Worm (Caenorhabditis elegans): ENCODE measurements around the gene srt-54.

The srt-54 gene

ce11 chrII:73892-74291 is 43.1 kb upstream of the srt-54 start:
- no peak for TF ChIP-seq che-1 (tag; optimal IDR thresholded peaks at IDR 0.05)
- TF ChIP-seq ceh-14 (tag; optimal IDR thresholded peaks at IDR 0.05) = no peak
- no peak for TF ChIP-seq nhr-11 (tag; optimal IDR thresholded peaks at IDR 0.05)
- no peak for TF ChIP-seq pha-2 (tag; optimal IDR thresholded peaks at IDR 0.05)
- no peak for TF ChIP-seq ceh-22 (tag; optimal IDR thresholded peaks at IDR 0.05)
- no peak for TF ChIP-seq nhr-232 (tag; optimal IDR thresholded peaks at IDR 0.05)

DNA sequence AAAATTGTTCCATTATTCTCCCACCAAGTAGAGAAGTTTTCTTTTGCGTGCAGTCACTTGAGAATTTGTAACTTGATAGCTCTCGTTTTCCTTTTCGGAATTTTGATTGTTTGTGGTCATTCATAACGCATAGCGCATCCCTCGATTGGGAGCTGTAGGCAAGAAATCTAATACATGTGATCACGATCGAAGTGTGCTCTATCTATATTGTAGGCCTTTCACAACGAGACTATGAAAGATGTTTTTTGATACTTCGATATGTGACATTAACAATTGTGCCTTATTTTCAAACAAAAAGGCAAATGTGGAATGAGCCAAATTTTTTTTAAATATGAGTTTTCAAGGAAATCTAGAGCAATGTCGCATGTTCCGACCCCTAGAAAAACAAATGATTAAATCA is 41.2 kb upstream of the srt-54 start:
- no peak for TF ChIP-seq nhr-11 (tag; optimal IDR thresholded peaks at IDR 0.05)
- TF ChIP-seq pqm-1 (tag; optimal IDR thresholded peaks at IDR 0.05) = no peak
- TF ChIP-seq F13H6.1 (tag; optimal IDR thresholded peaks at IDR 0.05) = no peak
- TF ChIP-seq ceh-34 (tag; optimal IDR thresholded peaks at IDR 0.05) = peak; percentile 51

DNA sequence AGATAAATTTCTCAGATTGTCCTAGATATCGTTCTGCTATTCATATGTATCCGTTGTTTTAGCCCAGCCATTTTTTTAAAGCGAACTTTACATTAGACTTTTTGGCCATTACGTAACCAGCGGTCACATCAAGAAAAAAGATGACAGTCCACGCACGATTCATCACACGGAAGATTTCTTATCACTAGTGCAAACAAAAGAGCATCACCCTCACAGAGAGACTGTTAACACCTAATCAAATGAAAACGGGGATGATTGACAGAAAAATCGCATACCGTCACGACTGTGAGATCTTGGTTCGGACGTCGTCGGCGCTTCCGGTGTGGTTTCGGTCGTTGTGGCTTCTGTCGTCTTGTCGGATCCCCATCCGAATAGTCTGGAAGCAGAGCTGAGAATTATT is 40.4 kb upstream of the srt-54 start:
- TF ChIP-seq pros-1 (tag; optimal IDR thresholded peaks at IDR 0.05) (no peak), T23F11.4 (GFP tag; optimal IDR thresholded peaks at IDR 0.05) (no peak), hlh-13 (GFP tag; optimal IDR thresholded peaks at IDR 0.05) (no peak), nhr-232 (tag; optimal IDR thresholded peaks at IDR 0.05) (no peak), lim-6 (tag; optimal IDR thresholded peaks at IDR 0.05) (no peak), ceh-34 (tag; optimal IDR thresholded peaks at IDR 0.05) (no peak), ama-1 (optimal IDR thresholded peaks at IDR 0.05) (no peak), hlh-30 (tag; optimal IDR thresholded peaks at IDR 0.05; ENCODE audit: insufficient read depth) (no peak), unc-3 (GFP tag; conservative IDR thresholded peaks at IDR 0.05) (no peak), unc-3 (tag; optimal IDR thresholded peaks at IDR 0.05) (no peak), zip-5 (tag; optimal IDR thresholded peaks at IDR 0.05) (no peak), gmeb-2 (tag; optimal IDR thresholded peaks at IDR 0.05) (no peak), pqm-1 (tag; optimal IDR thresholded peaks at IDR 0.05) (no peak), ceh-22 (tag; optimal IDR thresholded peaks at IDR 0.05) (no peak), dmd-4 (tag; optimal IDR thresholded peaks at IDR 0.05; ENCODE audit: borderline replicate concordance) (no peak), ref-2 (tag; optimal IDR thresholded peaks at IDR 0.05) (no peak), elt-4 (tag; optimal IDR thresholded peaks at IDR 0.05) (no peak), lin-11 (tag; optimal IDR thresholded peaks at IDR 0.05) (no peak), sox-2 (GFP tag; IDR thresholded peaks at IDR 0.05) (no peak), madf-2 (tag; optimal IDR thresholded peaks at IDR 0.05) (no peak)

DNA sequence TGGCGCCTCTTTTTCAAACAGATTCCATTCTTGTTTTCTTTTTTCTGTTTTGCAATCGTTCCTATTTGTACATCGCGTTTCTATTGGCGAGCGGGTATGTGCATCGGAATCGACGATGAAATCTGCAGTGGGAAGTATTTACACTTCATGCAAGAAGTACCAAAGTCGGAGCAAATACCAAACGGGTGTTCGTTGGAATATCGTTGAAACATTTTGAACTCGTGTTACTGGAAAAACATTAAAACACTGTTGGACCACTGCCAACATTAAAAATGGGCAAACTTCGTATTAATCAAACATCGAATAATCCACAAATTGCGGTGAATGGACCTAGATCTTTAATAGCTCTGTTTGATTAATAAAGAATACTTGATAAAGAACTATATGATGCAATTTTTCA is 37.9 kb upstream of the srt-54 start, which contains the start of gene C23H3.9:
TSS of gene C23H3.9 (minus strand) at position 101 of the 400 bp plus-strand sequence.
- TF ChIP-seq ceh-24 (tag; optimal IDR thresholded peaks at IDR 0.05) (no peak), unc-55 (GFP tag; optimal IDR thresholded peaks at IDR 0.05) (no peak), ztf-16 (tag; optimal IDR thresholded peaks at IDR 0.05) (no peak), che-1 (tag; optimal IDR thresholded peaks at IDR 0.05) (no peak), ceh-48 (tag; optimal IDR thresholded peaks at IDR 0.05) (no peak), odd-2 (tag; optimal IDR thresholded peaks at IDR 0.05) (no peak)

- no peak for TF ChIP-seq fax-1 (tag; optimal IDR thresholded peaks at IDR 0.05)
- TF ChIP-seq rnt-1 (tag; optimal IDR thresholded peaks at IDR 0.05) = no peak
- no peak for TF ChIP-seq pqm-1 (tag; optimal IDR thresholded peaks at IDR 0.05)
- TF ChIP-seq ceh-30 (tag; optimal IDR thresholded peaks at IDR 0.05) = no peak
- no peak for TF ChIP-seq ceh-2 (tag; optimal IDR thresholded peaks at IDR 0.05)
- no peak for TF ChIP-seq elt-4 (tag; optimal IDR thresholded peaks at IDR 0.05)
- TF ChIP-seq nhr-232 (tag; optimal IDR thresholded peaks at IDR 0.05) = no peak
- TF ChIP-seq madf-2 (tag; optimal IDR thresholded peaks at IDR 0.05) = no peak
- TF ChIP-seq ceh-24 (tag; optimal IDR thresholded peaks at IDR 0.05) = no peak
- TF ChIP-seq ztf-16 (tag; optimal IDR thresholded peaks at IDR 0.05) = no peak
- no peak for TF ChIP-seq ceh-9 (tag; optimal IDR thresholded peaks at IDR 0.05)
These were observed 32.9 kb upstream of the srt-54 start, which contains the start of gene C50D2.6 for ce11 chrII:84134-84533. TSS of gene C50D2.6 (plus strand) at chrII:84434.
